Fruit fly (Drosophila melanogaster): ENCODE results near the gene Orct.

DNA sequence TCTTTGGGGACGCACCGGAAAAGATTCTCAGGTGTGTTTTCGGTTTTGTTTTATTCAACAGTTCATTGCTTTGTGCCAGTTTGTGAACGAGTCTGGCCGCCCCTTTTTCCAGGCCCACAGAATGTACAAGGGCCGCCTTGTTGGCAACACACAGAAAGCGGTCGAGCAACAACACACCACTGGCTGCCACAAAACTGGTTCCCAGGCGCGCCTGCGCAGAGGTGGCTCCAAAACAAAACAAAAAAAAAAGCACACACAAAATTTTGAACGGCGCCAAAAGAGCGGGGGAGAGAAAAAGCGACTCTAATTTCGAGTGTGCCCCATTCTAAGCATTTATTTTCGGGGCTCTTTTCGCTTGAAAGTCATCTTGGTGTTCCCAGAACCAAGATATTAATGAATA lies 23.1 kb downstream of the Orct start:
- TF ChIP-seq Dip2 (GFP tag; IDR thresholded peaks at IDR 0.05) = no peak
- no peak for TF ChIP-seq CG3847 (GFP tag; IDR thresholded peaks at IDR 0.05)
- no peak for TF ChIP-seq CrebB (tag; optimal IDR thresholded peaks at IDR 0.05)
- no peak for TF ChIP-seq ewg (GFP tag; optimal IDR thresholded peaks at IDR 0.05)
- no peak for TF ChIP-seq Hr3 (GFP tag; optimal IDR thresholded peaks at IDR 0.05)
- no peak for TF ChIP-seq wdn (GFP tag; IDR thresholded peaks at IDR 0.05)
- no peak for TF ChIP-seq crol (GFP tag; IDR thresholded peaks at IDR 0.05)
- no peak for TF ChIP-seq CG42726 (GFP tag; IDR thresholded peaks at IDR 0.05; ENCODE audit: partially characterized antibody)
- no peak for TF ChIP-seq bcd (GFP tag; optimal IDR thresholded peaks at IDR 0.05)
- TF ChIP-seq CG3838 (GFP tag; optimal IDR thresholded peaks at IDR 0.05) = no peak
